Worm (Caenorhabditis elegans) whole organism, young adult: ENCODE results near the gene ZK673.6.

Experiments used
- B0019.2 ChIP-seq: fragments of 200-800 bp; sonication (Bioruptor generic); conservative IDR thresholded peaks from 2 replicates; pipeline ENCODE4 v1.3.6; 2022; ENCODE audit warnings: missing genetic modification reagents, missing genetic modification characterization, missing compliant biosample characterization
- B0261.1 ChIP-seq: sonication (generic microtip); optimal IDR thresholded peaks from 2 replicates; lab custom pipeline; 2016; ENCODE audit warnings: mild to moderate bottlenecking, missing genetic modification characterization, moderate library complexity, missing compliant biosample characterization
- C17E4.6 ChIP-seq: fragments of 200-800 bp; sonication (Bioruptor generic); IDR thresholded peaks from 2 replicates; pipeline ENCODE4 v1.3.6; 2022; ENCODE audit warnings: missing genetic modification reagents, missing genetic modification characterization, missing compliant biosample characterization
- D2030.7 ChIP-seq: fragments of 200-800 bp; sonication (Bioruptor generic); IDR thresholded peaks from 2 replicates; pipeline ENCODE4 v1.3.6; 2022; ENCODE audit warnings: missing genetic modification reagents, missing genetic modification characterization, missing compliant biosample characterization
- F22D6.2 ChIP-seq: sonication (generic microtip); optimal IDR thresholded peaks from 2 replicates; lab custom pipeline; 2016; ENCODE audit warnings: mild to moderate bottlenecking, missing genetic modification characterization, missing compliant biosample characterization
- F23B12.7 ChIP-seq: sonication (generic microtip); optimal IDR thresholded peaks from 2 replicates; lab custom pipeline; 2017; ENCODE audit warnings: missing genetic modification characterization, mild to moderate bottlenecking, missing compliant biosample characterization, antibody characterized with exemption, moderate library complexity; ENCODE audit not compliant: insufficient read depth
- F57A8.1 ChIP-seq: fragments of 200-800 bp; sonication (Bioruptor generic); optimal IDR thresholded peaks from 2 replicates; lab custom pipeline; 2018; ENCODE audit warnings: mild to moderate bottlenecking, missing genetic modification characterization, moderate library complexity, missing compliant biosample characterization
- F57C9.4 ChIP-seq: sonication (generic microtip); optimal IDR thresholded peaks from 2 replicates; lab custom pipeline; 2017; ENCODE audit warnings: mild to moderate bottlenecking, missing genetic modification characterization, missing compliant biosample characterization
- K11D2.4 ChIP-seq: fragments of 200-800 bp; sonication (Bioruptor generic); IDR thresholded peaks from 2 replicates; pipeline ENCODE4 v1.3.6; 2022; ENCODE audit warnings: missing genetic modification reagents, missing genetic modification characterization, missing compliant biosample characterization
- Y79H2A.3 ChIP-seq: fragments of 200-800 bp; sonication (Bioruptor generic); conservative IDR thresholded peaks from 2 replicates; pipeline ENCODE4 v1.3.6; 2022; ENCODE audit warnings: missing genetic modification reagents, missing genetic modification characterization, missing compliant biosample characterization
- attf-6 ChIP-seq: fragments of 200-800 bp; sonication (Bioruptor generic); IDR thresholded peaks from 2 replicates; pipeline ENCODE4 v1.3.6; 2022; ENCODE audit warnings: missing genetic modification reagents, missing genetic modification characterization, missing compliant biosample characterization
- ccch-3 ChIP-seq: fragments of 200-800 bp; sonication (Bioruptor generic); optimal IDR thresholded peaks from 2 replicates; lab custom pipeline; 2018; ENCODE audit warnings: mild to moderate bottlenecking, missing genetic modification characterization, missing compliant biosample characterization
- cebp-1 ChIP-seq, 2 experiments: fragments of 200-800 bp in 1 of 2; sonication (Bioruptor generic) in 1 of 2; sonication (generic microtip) in 1 of 2; IDR thresholded peaks in 1 of 2; optimal IDR thresholded peaks in 1 of 2; 2 replicates each; pipeline versions ENCODE4 v1.3.6 to Lab custom; 2017 to 2022; ENCODE audit warnings: missing compliant biosample characterization in 2 of 2, missing genetic modification characterization in 2 of 2, mild to moderate bottlenecking in 1 of 2, missing genetic modification reagents in 1 of 2, moderate library complexity in 1 of 2
- ceh-100 ChIP-seq: fragments of 200-800 bp; sonication (Bioruptor generic); IDR thresholded peaks from 2 replicates; pipeline ENCODE4 v1.3.6; 2022; ENCODE audit warnings: missing genetic modification reagents, missing genetic modification characterization, missing compliant biosample characterization
- ceh-40 ChIP-seq: fragments of 200-800 bp; sonication (Bioruptor generic); IDR thresholded peaks from 2 replicates; pipeline ENCODE4 v1.3.6; 2022; ENCODE audit warnings: missing genetic modification characterization, missing compliant biosample characterization
- die-1 ChIP-seq: sonication (generic microtip); optimal IDR thresholded peaks from 2 replicates; lab custom pipeline; 2016; ENCODE audit warnings: missing genotype, mild to moderate bottlenecking, missing genetic modification characterization, missing compliant biosample characterization
- dpff-1 ChIP-seq: sonication (generic microtip); optimal IDR thresholded peaks from 2 replicates; lab custom pipeline; 2017; ENCODE audit warnings: mild to moderate bottlenecking, missing genetic modification characterization, missing compliant biosample characterization
- egl-44 ChIP-seq: fragments of 200-800 bp; sonication (Bioruptor generic); IDR thresholded peaks from 2 replicates; pipeline ENCODE4 v1.3.6; 2022; ENCODE audit warnings: missing genetic modification reagents, missing genetic modification characterization, missing compliant biosample characterization
- ets-4 ChIP-seq: fragments of 200-800 bp; sonication (Bioruptor generic); optimal IDR thresholded peaks from 2 replicates; lab custom pipeline; 2018; ENCODE audit warnings: mild to moderate bottlenecking, missing genetic modification characterization, missing compliant biosample characterization
- gei-17 ChIP-seq: fragments of 200-800 bp; sonication (Bioruptor generic); optimal IDR thresholded peaks from 2 replicates; lab custom pipeline; 2018; ENCODE audit warnings: mild to moderate bottlenecking, missing genetic modification characterization, missing compliant biosample characterization
- hmg-1.2 ChIP-seq: fragments of 200-800 bp; sonication (Bioruptor generic); IDR thresholded peaks from 2 replicates; pipeline ENCODE4 v1.3.6; 2022; ENCODE audit warnings: missing genetic modification reagents, missing genetic modification characterization, missing compliant biosample characterization
- hrde-1 ChIP-seq: sonication (generic microtip); optimal IDR thresholded peaks from 2 replicates; lab custom pipeline; 2016; ENCODE audit warnings: missing genetic modification characterization, mild to moderate bottlenecking, missing compliant biosample characterization, moderate library complexity, missing genotype, missing genetic modification reagents, borderline replicate concordance
- lag-1 ChIP-seq: fragments of 200-800 bp; sonication (Bioruptor generic); IDR thresholded peaks from 2 replicates; pipeline ENCODE4 v1.3.6; 2022; ENCODE audit warnings: missing genetic modification reagents, missing genetic modification characterization, missing compliant biosample characterization
- let-607 ChIP-seq, 2 experiments: fragments of 200-800 bp in 1 of 2; sonication (Bioruptor generic) in 1 of 2; sonication (generic microtip) in 1 of 2; optimal IDR thresholded peaks; 2 replicates each; lab custom pipeline; 2016 to 2018; ENCODE audit warnings: mild to moderate bottlenecking in 2 of 2, missing compliant biosample characterization in 2 of 2, missing genetic modification characterization in 2 of 2, moderate library complexity in 2 of 2, missing genotype in 1 of 2
- lin-35 ChIP-seq, 3 experiments: fragments of 150-350 bp in 2 of 3; sonication (generic microtip) in 1 of 3; optimal IDR thresholded peaks; 2 replicates each; lab custom pipeline; 2014 to 2018; ENCODE audit warnings: missing biosample characterization in 3 of 3, missing genetic modification characterization in 3 of 3, missing genetic modification reagents in 3 of 3
- lin-40 ChIP-seq: sonication (generic microtip); optimal IDR thresholded peaks from 2 replicates; lab custom pipeline; 2016; ENCODE audit warnings: missing genetic modification characterization, mild to moderate bottlenecking, missing compliant biosample characterization, missing genotype, missing genetic modification reagents
- lin-54 ChIP-seq: fragments of 200-800 bp; sonication (Bioruptor generic); optimal IDR thresholded peaks from 2 replicates; lab custom pipeline; 2018; ENCODE audit warnings: mild to moderate bottlenecking, missing genetic modification characterization, missing compliant biosample characterization
- lsy-27 ChIP-seq: sonication (generic microtip); optimal IDR thresholded peaks from 2 replicates; lab custom pipeline; 2017; ENCODE audit warnings: missing genetic modification characterization, mild to moderate bottlenecking, missing compliant biosample characterization, antibody characterized with exemption, missing genotype, borderline replicate concordance; ENCODE audit not compliant: insufficient read depth
- madf-6 ChIP-seq: fragments of 200-800 bp; sonication (Bioruptor generic); IDR thresholded peaks from 2 replicates; pipeline ENCODE4 v1.3.6; 2022; ENCODE audit warnings: missing genetic modification reagents, missing genetic modification characterization, missing compliant biosample characterization
- mel-28 ChIP-seq: sonication (generic microtip); optimal IDR thresholded peaks from 2 replicates; lab custom pipeline; 2016; ENCODE audit warnings: borderline replicate concordance, mild to moderate bottlenecking, missing genetic modification characterization, missing compliant biosample characterization
- mes-4 ChIP-seq: sonication (generic microtip); optimal IDR thresholded peaks from 2 replicates; lab custom pipeline; 2016; ENCODE audit warnings: missing genotype, missing genetic modification characterization, missing compliant biosample characterization
- mxl-1 ChIP-seq: sonication (generic microtip); optimal IDR thresholded peaks from 2 replicates; lab custom pipeline; 2016; ENCODE audit warnings: missing genetic modification characterization, missing compliant biosample characterization
- nfya-1 ChIP-seq: sonication (generic microtip); optimal IDR thresholded peaks from 2 replicates; lab custom pipeline; 2017; ENCODE audit warnings: antibody characterized with exemption, missing compliant biosample characterization, missing genetic modification characterization, borderline replicate concordance; ENCODE audit not compliant: insufficient read depth
- nfyb-1 ChIP-seq: fragments of 200-800 bp; sonication (Bioruptor generic); IDR thresholded peaks from 2 replicates; pipeline ENCODE4 v1.3.6; 2022; ENCODE audit warnings: missing genetic modification reagents, missing genetic modification characterization, missing compliant biosample characterization
- nhr-27 ChIP-seq: fragments of 200-800 bp; sonication (Bioruptor generic); optimal IDR thresholded peaks from 2 replicates; lab custom pipeline; 2018; ENCODE audit warnings: mild to moderate bottlenecking, missing genetic modification characterization, moderate library complexity, missing compliant biosample characterization
- repo-1 ChIP-seq: sonication (generic microtip); optimal IDR thresholded peaks from 2 replicates; lab custom pipeline; 2017; ENCODE audit warnings: mild to moderate bottlenecking, missing genetic modification characterization, missing compliant biosample characterization
- snpc-1.1 ChIP-seq: sonication (generic microtip); optimal IDR thresholded peaks from 2 replicates; lab custom pipeline; 2017; ENCODE audit warnings: missing genetic modification characterization, mild to moderate bottlenecking, missing compliant biosample characterization, antibody characterized with exemption, moderate library complexity, missing genotype, missing genetic modification reagents; ENCODE audit not compliant: insufficient read depth
- snpc-3.4 ChIP-seq: sonication (generic microtip); optimal IDR thresholded peaks from 2 replicates; lab custom pipeline; 2017; ENCODE audit warnings: missing genetic modification characterization, mild to moderate bottlenecking, missing compliant biosample characterization, antibody characterized with exemption, moderate library complexity, missing genotype, missing genetic modification reagents
- snpc-4 ChIP-seq, 5 experiments: fragments of 150-350 bp in 1 of 5; sonication (generic microtip) in 4 of 5; optimal IDR thresholded peaks; 2 replicates each; lab custom pipeline; 2014 to 2018; ENCODE audit warnings: missing genetic modification characterization in 5 of 5, missing biosample characterization in 3 of 5, antibody characterized with exemption in 2 of 5, mild to moderate bottlenecking in 2 of 5, missing compliant biosample characterization in 2 of 5, missing genotype in 2 of 5, moderate library complexity in 2 of 5, missing genetic modification reagents in 1 of 5
- tbx-9 ChIP-seq: sonication (generic microtip); optimal IDR thresholded peaks from 2 replicates; lab custom pipeline; 2016; ENCODE audit warnings: borderline replicate concordance, missing genetic modification characterization, inconsistent platforms, missing compliant biosample characterization
- xnd-1 ChIP-seq: sonication (generic microtip); optimal IDR thresholded peaks from 2 replicates; lab custom pipeline; 2016; ENCODE audit warnings: missing genotype, missing genetic modification reagents, missing genetic modification characterization, missing compliant biosample characterization
- ztf-6 ChIP-seq: fragments of 200-800 bp; sonication (Bioruptor generic); IDR thresholded peaks from 2 replicates; pipeline ENCODE4 v1.3.6; 2022; ENCODE audit warnings: missing genetic modification reagents, missing genetic modification characterization, missing compliant biosample characterization

The ZK673.6 gene

ce11 chrII:10504729-10505128 lies 40.6 kb upstream of the ZK673.6 start:
- no peak for TF ChIP-seq gei-17 (GFP tag; lab: Kevin White, UChicago)
- TF ChIP-seq hmg-1.2 = peak; percentile 17; the same call in 1 of the 2 replicates
- TF ChIP-seq hrde-1 (tag; lab: Kevin White, UChicago) = no peak

- peak in 1 of 3 experiments; percentile 22 for TF ChIP-seq lin-35 (GFP tag; optimal IDR thresholded peaks at IDR 0.05; lab: Kevin White, UChicago)
- TF ChIP-seq snpc-1.1 (tag; lab: Kevin White, UChicago) = no peak
- TF ChIP-seq attf-6 (GFP tag; lab: Robert Waterston, UW) = no peak
- TF ChIP-seq ceh-100 (GFP tag; lab: Robert Waterston, UW) = no peak
- TF ChIP-seq nfyb-1 = peak; percentile 75; the same call in 1 of the 2 replicates
- TF ChIP-seq cebp-1 (GFP tag; IDR thresholded peaks at IDR 0.05; lab: Robert Waterston, UW) = peak; percentile 25; the same call in 1 of the 2 replicates
- TF ChIP-seq cebp-1 (tag; optimal IDR thresholded peaks at IDR 0.05; lab: Kevin White, UChicago) = peak; percentile 84
- TF ChIP-seq dpff-1 = no peak
- no peak for TF ChIP-seq tbx-9 (tag; lab: Kevin White, UChicago)
- peak; percentile 65; the same call in 1 of the 2 replicates for TF ChIP-seq K11D2.4
- TF ChIP-seq ceh-40 (GFP tag; lab: Robert Waterston, UW) = no peak
- TF ChIP-seq xnd-1 = no peak
- no peak for TF ChIP-seq D2030.7 (GFP tag; lab: Robert Waterston, UW)
- TF ChIP-seq snpc-4 (GFP tag; optimal IDR thresholded peaks at IDR 0.05; lab: Kevin White, UChicago) = no peak
- TF ChIP-seq snpc-4 (tag; optimal IDR thresholded peaks at IDR 0.05; lab: Kevin White, UChicago) = peak in 1 of 4 experiments; percentile 35
- no peak for TF ChIP-seq B0019.2 (GFP tag; lab: Robert Waterston, UW)
- no peak for TF ChIP-seq ztf-6 (GFP tag; lab: Robert Waterston, UW)
- peak; percentile 12; the same call in 1 of the 2 replicates for TF ChIP-seq madf-6 (GFP tag; lab: Robert Waterston, UW)
- TF ChIP-seq nhr-27 (tag; lab: Kevin White, UChicago) = no peak
- TF ChIP-seq F57C9.4 (tag; lab: Kevin White, UChicago) = no peak
- peak; percentile 12 for TF ChIP-seq F23B12.7 (tag; lab: Kevin White, UChicago)
- no peak for TF ChIP-seq snpc-3.4 (tag; lab: Kevin White, UChicago)
- no peak for TF ChIP-seq lag-1
- TF ChIP-seq gei-17 (GFP tag; lab: Kevin White, UChicago) = peak; percentile 12
- no peak for TF ChIP-seq F22D6.2 (tag; lab: Kevin White, UChicago)
- TF ChIP-seq ccch-3 (GFP tag; lab: Kevin White, UChicago) = no peak
- no peak for TF ChIP-seq mes-4
- peak; percentile 5 for TF ChIP-seq F57A8.1 (GFP tag; lab: Kevin White, UChicago)
- peak; percentile 57 to 65 for TF ChIP-seq let-607 (tag; optimal IDR thresholded peaks at IDR 0.05; lab: Kevin White, UChicago)
- peak; percentile 73 for TF ChIP-seq lin-40
- no peak for TF ChIP-seq nfya-1 (tag; lab: Kevin White, UChicago)
- peak; percentile 50 for TF ChIP-seq lin-54
- TF ChIP-seq B0261.1 (tag; lab: Kevin White, UChicago) = no peak
- TF ChIP-seq Y79H2A.3 (GFP tag; lab: Robert Waterston, UW) = no peak
- TF ChIP-seq repo-1 (tag; lab: Kevin White, UChicago) = peak; percentile 47
- TF ChIP-seq egl-44 (GFP tag; lab: Robert Waterston, UW) = no peak; the same call in 1 of the 2 replicates
- TF ChIP-seq die-1 (tag; lab: Kevin White, UChicago) = peak; percentile 62
- TF ChIP-seq ets-4 (GFP tag; lab: Kevin White, UChicago) = peak; percentile 64
- TF ChIP-seq mxl-1 = no peak
- no peak for TF ChIP-seq mel-28 (tag; lab: Kevin White, UChicago)
- no peak for TF ChIP-seq C17E4.6 (GFP tag; lab: Robert Waterston, UW)
- TF ChIP-seq lsy-27 (tag; lab: Kevin White, UChicago) = no peak
Measured at ce11 chrII:10502491-10503063, 38.4 kb upstream of the ZK673.6 start, which contains the start of gene myrf-1. TSS of gene myrf-1 (minus strand) at chrII:10502541.
